Fruit fly (Drosophila melanogaster) S2 (cell line): ENCODE results near the gene CG14285.

ENCODE experiments used
- CG8478 ChIP-seq: fragments of >200 bp; optimal IDR thresholded peaks from 2 replicates; lab custom pipeline; 2018
- CTCF ChIP-seq, 2 experiments: fragments of >200 bp; optimal IDR thresholded peaks; 2 replicates each; lab custom pipeline; 2018

DNA sequence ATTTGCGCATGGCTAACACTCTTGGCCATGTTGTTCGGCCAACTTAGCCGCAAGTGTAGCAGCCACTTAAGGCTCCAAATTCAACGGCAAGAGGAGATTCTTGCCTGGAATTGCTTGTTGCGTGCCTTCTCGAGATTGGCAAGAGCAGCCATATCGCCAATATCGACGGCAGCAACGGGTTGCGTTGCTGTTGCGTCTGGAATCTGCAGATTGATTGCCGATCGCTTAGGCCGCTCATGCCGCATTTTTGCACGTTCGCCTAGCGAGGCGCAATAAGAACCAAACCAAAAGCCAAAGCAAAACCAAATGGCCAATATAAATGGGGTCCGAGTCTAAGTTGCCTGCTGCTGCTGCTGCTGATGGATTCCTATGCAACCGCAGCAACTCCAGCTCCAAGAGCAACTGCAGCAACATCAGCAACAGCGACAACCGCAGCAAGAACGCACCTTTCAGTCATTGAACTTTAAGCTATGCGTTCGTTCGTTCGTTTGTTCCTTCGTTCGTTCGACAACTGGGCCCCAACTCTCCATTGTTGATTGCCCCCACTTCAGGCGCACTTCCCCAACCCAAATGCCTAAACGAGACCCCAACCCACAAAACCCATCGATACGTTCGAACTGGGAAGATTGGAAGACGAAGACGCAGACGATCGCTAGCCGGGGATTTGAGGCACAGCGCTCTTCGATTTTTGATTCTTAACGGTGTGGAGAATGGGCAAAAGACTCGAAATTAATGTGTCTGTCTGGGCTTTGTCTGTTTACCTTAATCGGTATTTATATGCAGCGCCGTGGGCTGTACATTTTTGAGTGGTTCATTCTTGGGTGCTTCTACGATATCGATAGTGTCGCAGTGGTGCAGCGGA is 35.7 kb upstream of the CG14285 start:
- TF ChIP-seq CTCF (optimal IDR thresholded peaks at IDR 0.05; lab: Kevin White, UChicago), result no peak
- TF ChIP-seq CG8478 (lab: Kevin White, UChicago), result no peak
